Fruit fly (Drosophila melanogaster): Measurements from ENCODE around the gene CG43074.

Gene CG43074

DNA sequence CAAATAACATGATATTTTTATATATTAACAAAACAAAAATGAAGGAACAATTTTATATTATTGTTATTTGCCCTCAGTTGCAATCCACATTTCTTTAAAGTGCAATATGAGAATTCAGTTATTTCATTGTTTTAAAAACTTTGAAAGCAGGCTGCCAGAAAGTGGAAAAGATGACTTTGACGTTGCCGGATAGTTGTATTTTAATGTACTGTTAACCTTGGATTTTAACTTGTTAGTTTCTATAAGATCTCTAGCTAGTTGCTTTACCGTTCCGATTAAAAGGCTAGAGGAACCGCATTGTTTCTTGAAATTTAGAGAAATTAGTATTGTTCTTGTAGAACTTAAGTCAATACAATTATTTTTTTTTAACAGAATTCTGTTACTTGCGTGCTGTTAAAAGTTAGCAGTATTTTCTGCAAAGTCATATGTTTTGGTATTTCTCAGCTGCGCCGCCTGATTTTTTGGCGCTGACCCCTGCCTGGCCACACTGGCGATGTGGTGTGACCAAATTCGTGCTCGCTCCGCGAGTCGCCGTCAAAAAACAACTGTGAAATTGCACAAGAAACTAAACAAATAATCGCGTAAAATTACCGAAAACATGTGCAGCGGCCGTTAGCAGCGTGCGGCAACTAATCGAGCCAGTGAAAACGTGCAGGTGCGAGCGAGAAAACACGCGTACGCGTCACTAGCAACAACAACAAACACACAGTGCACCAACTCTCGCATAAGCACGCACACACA lies 31.0 kb upstream of the CG43074 start, which contains the start of gene Eip63E (continued):
- no peak for TF ChIP-seq CG1602 (GFP tag; optimal IDR thresholded peaks at IDR 0.05)
- TF ChIP-seq aop (GFP tag; IDR thresholded peaks at IDR 0.05): no peak
- TF ChIP-seq dm (GFP tag; optimal IDR thresholded peaks at IDR 0.05): peak; percentile 60
- no peak for TF ChIP-seq CG10209 (GFP tag; optimal IDR thresholded peaks at IDR 0.05)
- no peak for TF ChIP-seq CG13894 (tag; optimal IDR thresholded peaks at IDR 0.05)
- peak; percentile 90 for TF ChIP-seq Jarid2 (GFP tag; optimal IDR thresholded peaks at IDR 0.05)
- peak; percentile 17 for TF ChIP-seq Meics (GFP tag; optimal IDR thresholded peaks at IDR 0.05)
- TF ChIP-seq trh (GFP tag; optimal IDR thresholded peaks at IDR 0.05): no peak
- no peak for TF ChIP-seq lbe (GFP tag; optimal IDR thresholded peaks at IDR 0.05)
- TF ChIP-seq GATAe (GFP tag; conservative IDR thresholded peaks at IDR 0.05): no peak
- TF ChIP-seq twi (tag; optimal IDR thresholded peaks at IDR 0.05): no peak
- no peak for TF ChIP-seq Optix (GFP tag; IDR thresholded peaks at IDR 0.05)
- peak; percentile 87 for TF ChIP-seq gfzf (GFP tag; optimal IDR thresholded peaks at IDR 0.05)
- no peak for TF ChIP-seq slou (GFP tag; optimal IDR thresholded peaks at IDR 0.05)
- TF ChIP-seq CG5953 (GFP tag; IDR thresholded peaks at IDR 0.05): no peak
- TF ChIP-seq NfI (GFP tag; optimal IDR thresholded peaks at IDR 0.05): no peak
- TF ChIP-seq sim (GFP tag; IDR thresholded peaks at IDR 0.05): no peak
- TF ChIP-seq crc (GFP tag; optimal IDR thresholded peaks at IDR 0.05): no peak
- no peak for TF ChIP-seq CG1024 (GFP tag; IDR thresholded peaks at IDR 0.05)
- no peak for TF ChIP-seq her (GFP tag; optimal IDR thresholded peaks at IDR 0.05)
- TF ChIP-seq nom (GFP tag; optimal IDR thresholded peaks at IDR 0.05): peak; percentile 72
- no peak for TF ChIP-seq H2.0 (GFP tag; IDR thresholded peaks at IDR 0.05)
- TF ChIP-seq Drgx (GFP tag; IDR thresholded peaks at IDR 0.05): no peak
- no peak for TF ChIP-seq CG8944 (GFP tag; optimal IDR thresholded peaks at IDR 0.05)
- no peak for TF ChIP-seq CG31388 (GFP tag; optimal IDR thresholded peaks at IDR 0.05)
- no peak for TF ChIP-seq CG12155 (GFP tag; optimal IDR thresholded peaks at IDR 0.05)
- TF ChIP-seq pzg (GFP tag; optimal IDR thresholded peaks at IDR 0.05): peak; percentile 79
- TF ChIP-seq danr (GFP tag; IDR thresholded peaks at IDR 0.05): no peak
- TF ChIP-seq prd (optimal IDR thresholded peaks at IDR 0.05): no peak
- TF ChIP-seq prd (GFP tag; IDR thresholded peaks at IDR 0.05): no peak
- no peak for TF ChIP-seq CG12236 (GFP tag; optimal IDR thresholded peaks at IDR 0.05)
- no peak for TF ChIP-seq CG13424 (tag; optimal IDR thresholded peaks at IDR 0.05)
- TF ChIP-seq zf30C (GFP tag; optimal IDR thresholded peaks at IDR 0.05): no peak
- TF ChIP-seq MESR4 (GFP tag; optimal IDR thresholded peaks at IDR 0.05): peak; percentile 91
- peak; percentile 4 for TF ChIP-seq CG9727 (GFP tag; optimal IDR thresholded peaks at IDR 0.05)
- peak; percentile 35 for TF ChIP-seq CG2712 (tag; optimal IDR thresholded peaks at IDR 0.05)
- TF ChIP-seq tna (GFP tag; IDR thresholded peaks at IDR 0.05; ENCODE audit: partially characterized antibody): no peak
- no peak for TF ChIP-seq CG10321 (GFP tag; IDR thresholded peaks at IDR 0.05)
- no peak for TF ChIP-seq Hmx (GFP tag; optimal IDR thresholded peaks at IDR 0.05)
- TF ChIP-seq slp2 (GFP tag; optimal IDR thresholded peaks at IDR 0.05): no peak
- TF ChIP-seq Nf-YA (GFP tag; IDR thresholded peaks at IDR 0.05): no peak
- TF ChIP-seq CG1832 (GFP tag; optimal IDR thresholded peaks at IDR 0.05): no peak

dm6 chr3L:3514020-3514419 lies 29.6 kb upstream of the CG43074 start:
- TF ChIP-seq lbe (GFP tag; optimal IDR thresholded peaks at IDR 0.05) (peak; percentile 77), corto (GFP tag; optimal IDR thresholded peaks at IDR 0.05) (peak; percentile 9), nom (GFP tag; optimal IDR thresholded peaks at IDR 0.05) (peak; percentile 17), bsh (GFP tag; optimal IDR thresholded peaks at IDR 0.05) (peak in 1 of 2 experiments; percentile 29), fu2 (GFP tag; optimal IDR thresholded peaks at IDR 0.05) (no peak), CG14710 (tag; optimal IDR thresholded peaks at IDR 0.05) (no peak)
